Fruit fly (Drosophila melanogaster) whole organism, adult: ENCODE data around the gene verm.

Experiments used
- CG33017 ChIP-seq: fragments of 200-800 bp; sonication (Bioruptor generic); optimal IDR thresholded peaks from 2 replicates; lab custom pipeline; 2018; ENCODE audit warnings: missing biosample characterization, mild to moderate bottlenecking, missing genetic modification characterization, moderate library complexity
- CG7045 ChIP-seq: fragments of 200-800 bp; sonication (Bioruptor generic); optimal IDR thresholded peaks from 2 replicates; lab custom pipeline; 2017; ENCODE audit warnings: missing biosample characterization, mild to moderate bottlenecking, missing genetic modification characterization
- CG7101 ChIP-seq: fragments of 200-800 bp; sonication (Bioruptor generic); optimal IDR thresholded peaks from 2 replicates; lab custom pipeline; 2018; ENCODE audit warnings: missing biosample characterization, mild to moderate bottlenecking, missing genetic modification characterization, moderate library complexity
- Hr96 ChIP-seq: fragments of 200-800 bp; sonication (Bioruptor generic); optimal IDR thresholded peaks from 2 replicates; lab custom pipeline; 2016; ENCODE audit warnings: missing biosample characterization, missing genetic modification characterization
- Mnt ChIP-seq: fragments of 200-800 bp; sonication (Bioruptor generic); optimal IDR thresholded peaks from 2 replicates; lab custom pipeline; 2016; ENCODE audit warnings: missing biosample characterization, mild to moderate bottlenecking, missing genetic modification characterization
- bab1 ChIP-seq: fragments of 200-800 bp; sonication (Bioruptor generic); optimal IDR thresholded peaks from 3 replicates; lab custom pipeline; 2019; ENCODE audit warnings: missing biosample characterization, mild to moderate bottlenecking, missing genetic modification characterization, moderate library complexity
- kay ChIP-seq: fragments of 200-800 bp; sonication (Bioruptor generic); peaks from one replicate; lab custom pipeline; 2016; ENCODE audit warnings: missing biosample characterization, missing genetic modification characterization, borderline replicate concordance
- ovo ChIP-seq: fragments of 200-800 bp; sonication (Bioruptor generic); optimal IDR thresholded peaks from 2 replicates; lab custom pipeline; 2016; ENCODE audit warnings: missing biosample characterization, missing genetic modification characterization
- pad ChIP-seq: fragments of 200-800 bp; sonication (Bioruptor generic); optimal IDR thresholded peaks from 3 replicates; lab custom pipeline; 2017; ENCODE audit warnings: missing biosample characterization, missing genetic modification characterization, mild to moderate bottlenecking, moderate library complexity, missing genetic modification reagents
- toe ChIP-seq: fragments of 200-800 bp; sonication (Bioruptor generic); optimal IDR thresholded peaks from 2 replicates; lab custom pipeline; 2016; ENCODE audit warnings: missing biosample characterization, missing genetic modification characterization

verm gene

DNA sequence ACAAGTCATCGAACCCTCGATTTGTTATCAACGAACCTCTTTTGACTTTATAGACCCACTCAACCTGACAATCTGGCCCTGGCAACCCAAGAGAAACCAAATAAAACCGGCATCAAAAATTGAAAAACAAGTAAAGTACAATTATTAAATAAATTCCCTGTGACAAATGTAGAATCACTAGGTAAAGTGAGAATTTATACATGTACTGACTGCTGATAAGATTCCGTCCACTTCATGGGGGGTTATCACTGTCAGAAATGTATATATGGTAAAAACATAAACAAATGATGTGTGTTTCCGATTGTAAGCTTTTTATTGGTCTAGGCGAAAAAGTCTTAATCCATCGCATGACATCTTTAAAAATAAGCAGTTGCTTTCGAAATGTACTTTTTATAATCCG lies 46.4 kb downstream of the verm start:
- no peak for TF ChIP-seq pad (GFP tag; lab: Kevin White, UChicago)

dm6 chr3L:19646292-19646691 lies 48.8 kb downstream of the verm start:
- no peak for TF ChIP-seq CG7045 (GFP tag; lab: Kevin White, UChicago)

dm6 chr3L:19642448-19643020 lies 52.5 kb downstream of the verm start, which contains the start of gene Rnf146:
Gene Rnf146, minus strand, starts transcription at chr3L:19642816.
- TF ChIP-seq CG7101 (tag; lab: Kevin White, UChicago) (peak; percentile 34), Mnt (GFP tag; lab: Kevin White, UChicago) (no peak), pad (GFP tag; lab: Kevin White, UChicago) (peak; percentile 25), bab1 (peak; percentile 63), kay (GFP tag; lab: Kevin White, UChicago) (no peak), toe (GFP tag; lab: Kevin White, UChicago) (no peak), ovo (GFP tag; lab: Kevin White, UChicago) (no peak), CG33017 (tag; lab: Kevin White, UChicago) (peak; percentile 14), Hr96 (GFP tag; lab: Kevin White, UChicago) (no peak)
